Fruit fly (Drosophila melanogaster): ENCODE measurements around the gene Pitslre.

Pitslre gene

DNA sequence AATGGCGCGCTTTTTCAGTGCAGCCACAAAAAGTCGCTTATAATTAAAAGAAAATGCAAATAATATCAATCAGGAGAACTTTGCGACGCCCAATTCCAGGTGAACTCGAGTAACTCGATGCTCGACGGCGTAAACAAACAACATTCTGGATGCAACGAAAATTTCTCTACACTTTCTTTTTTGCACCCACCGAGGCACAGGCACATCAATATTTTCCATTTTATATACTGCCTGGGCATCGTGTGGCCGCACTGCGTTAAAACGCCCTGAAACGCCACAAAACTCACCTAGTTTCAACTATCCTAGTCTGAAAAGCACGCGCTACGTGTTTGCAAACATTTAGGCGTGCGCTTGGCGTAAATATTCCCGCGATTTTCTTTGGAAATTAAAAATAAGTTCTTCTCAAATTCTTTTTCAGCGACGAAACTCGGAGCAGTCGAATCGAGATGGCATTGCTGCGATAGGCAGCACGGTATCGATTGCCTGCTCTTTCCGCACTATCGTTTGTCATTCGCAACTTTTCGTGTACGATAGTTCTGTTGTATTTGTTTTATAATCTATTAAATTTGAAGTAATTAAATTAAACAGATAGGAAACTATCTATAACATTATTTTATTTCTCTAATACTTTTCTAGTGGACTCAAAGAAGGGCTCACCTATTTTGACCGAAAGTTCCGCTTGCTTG, 14.6 kb downstream of the Pitslre start, which contains the start of gene Pcif1 (continued):
- TF ChIP-seq Aef1 (GFP tag; IDR thresholded peaks at IDR 0.05) (no peak), CG13123 (GFP tag; optimal IDR thresholded peaks at IDR 0.05) (no peak), CG8924 (tag; optimal IDR thresholded peaks at IDR 0.05) (peak; percentile 22), pnt (GFP tag; optimal IDR thresholded peaks at IDR 0.05) (no peak), Ets97D (GFP tag; optimal IDR thresholded peaks at IDR 0.05) (peak; percentile 52), lbe (GFP tag; optimal IDR thresholded peaks at IDR 0.05) (peak; percentile 69), CG8944 (GFP tag; optimal IDR thresholded peaks at IDR 0.05) (no peak), fu2 (GFP tag; optimal IDR thresholded peaks at IDR 0.05) (no peak), Hsf (GFP tag; optimal IDR thresholded peaks at IDR 0.05) (no peak), Ets65A (GFP tag) (no peak), Dip3 (GFP tag; optimal IDR thresholded peaks at IDR 0.05) (no peak), CG1603 (tag; optimal IDR thresholded peaks at IDR 0.05) (peak; percentile 65), CG12236 (GFP tag; optimal IDR thresholded peaks at IDR 0.05) (no peak), CG17385 (GFP tag; optimal IDR thresholded peaks at IDR 0.05) (no peak), eve (GFP tag; optimal IDR thresholded peaks at IDR 0.05) (no peak), gem (tag; optimal IDR thresholded peaks at IDR 0.05) (no peak), Lhr (GFP tag; optimal IDR thresholded peaks at IDR 0.05) (peak; percentile 25), CG32532 (GFP tag; IDR thresholded peaks at IDR 0.05) (peak; percentile 16; the same call in 1 of the 2 replicates), CG17359 (tag; optimal IDR thresholded peaks at IDR 0.05) (no peak), Nf-YC (tag; optimal IDR thresholded peaks at IDR 0.05) (peak; percentile 3), CG13624 (GFP tag; optimal IDR thresholded peaks at IDR 0.05) (no peak), CG4360 (GFP tag; IDR thresholded peaks at IDR 0.05) (no peak), CG33213 (GFP tag; optimal IDR thresholded peaks at IDR 0.05) (no peak), Bdp1 (GFP tag; optimal IDR thresholded peaks at IDR 0.05) (no peak), H15 (GFP tag; IDR thresholded peaks at IDR 0.05) (no peak), salm (tag; optimal IDR thresholded peaks at IDR 0.05) (no peak), TFAM (GFP tag; optimal IDR thresholded peaks at IDR 0.05) (no peak), BEAF-32 (GFP tag; optimal IDR thresholded peaks at IDR 0.05) (peak; percentile 98), CG11247 (GFP tag; IDR thresholded peaks at IDR 0.05) (no peak), CG3847 (GFP tag; IDR thresholded peaks at IDR 0.05) (no peak), CG15269 (tag; optimal IDR thresholded peaks at IDR 0.05) (no peak), CG9876 (GFP tag; optimal IDR thresholded peaks at IDR 0.05) (no peak), Mad (GFP tag; optimal IDR thresholded peaks at IDR 0.05) (peak; percentile 12), bcd (GFP tag; optimal IDR thresholded peaks at IDR 0.05) (no peak), unc-4 (GFP tag; IDR thresholded peaks at IDR 0.05; ENCODE audit: partially characterized antibody) (peak; percentile 99), CG3407 (GFP tag; optimal IDR thresholded peaks at IDR 0.05) (no peak), ATbp (GFP tag; optimal IDR thresholded peaks at IDR 0.05) (no peak), HmgD (GFP tag; optimal IDR thresholded peaks at IDR 0.05) (peak; percentile 22), CG17802 (tag; optimal IDR thresholded peaks at IDR 0.05) (no peak), gcm (GFP tag; optimal IDR thresholded peaks at IDR 0.05) (no peak), inv (GFP tag; IDR thresholded peaks at IDR 0.05; ENCODE audit: partially characterized antibody) (peak; percentile 99), PHDP (tag; optimal IDR thresholded peaks at IDR 0.05) (no peak), lab (GFP tag; optimal IDR thresholded peaks at IDR 0.05) (no peak), vvl (GFP tag; IDR thresholded peaks at IDR 0.05) (peak; percentile 20; the same call in 1 of the 2 replicates), dan (GFP tag; IDR thresholded peaks at IDR 0.05) (no peak), CG12769 (tag; optimal IDR thresholded peaks at IDR 0.05) (no peak), Fer1 (GFP tag; optimal IDR thresholded peaks at IDR 0.05) (no peak), CG6254 (GFP tag; optimal IDR thresholded peaks at IDR 0.05) (no peak), CG13894 (tag; optimal IDR thresholded peaks at IDR 0.05) (no peak), cas (GFP tag; IDR thresholded peaks at IDR 0.05) (0 out of 2 replicates have a peak, but pooled peaks have one; percentile 31)

Measured in whole organism, embryonic.